Comparison of ENCODE assay signal across 4 fruit fly cellular contexts in genomic region chr3L:11092610-11092961, dm6.
TF ChIP-seq lines count a peak whose summit lies in the region.

No protein-coding gene starts in this region.

- no peak for TF ChIP-seq CTCF in whole organism, embryonic (GFP tag; optimal IDR thresholded peaks at IDR 0.05; lab: Kevin White, UChicago)

TF ChIP-seq in whole organism, adult, 20 proteins besides CTCF, POLR2A, EP300 and RAD21:
- TF ChIP-seq Mnt (GFP tag; optimal IDR thresholded peaks at IDR 0.05; lab: Kevin White, UChicago): no peak
- TF ChIP-seq cic (GFP tag; optimal IDR thresholded peaks at IDR 0.05; lab: Kevin White, UChicago): peak; percentile 3

TF ChIP-seq in whole organism, embryonic, 481 proteins besides CTCF, POLR2A, EP300 and RAD21:
- TF ChIP-seq cg (GFP tag; optimal IDR thresholded peaks at IDR 0.05; lab: Kevin White, UChicago) (peak; percentile 89), Trl (optimal IDR thresholded peaks at IDR 0.05; lab: Kevin White, UChicago) (peak; percentile 34 to 66), Trl (GFP tag; optimal IDR thresholded peaks at IDR 0.05; lab: Kevin White, UChicago) (no peak), eve (GFP tag; optimal IDR thresholded peaks at IDR 0.05; lab: Kevin White, UChicago) (no peak), zfh2 (GFP tag; optimal IDR thresholded peaks at IDR 0.05; lab: Kevin White, UChicago) (no peak), seq (GFP tag; IDR thresholded peaks at IDR 0.05; lab: Robert Waterston, UW) (no peak), CG10431 (GFP tag; optimal IDR thresholded peaks at IDR 0.05; lab: Kevin White, UChicago) (no peak), CHES-1-like (GFP tag; optimal IDR thresholded peaks at IDR 0.05; lab: Kevin White, UChicago) (peak; percentile 3)

TF ChIP-seq in whole organism, prepupa, 60 proteins besides CTCF, POLR2A, EP300 and RAD21:
- TF ChIP-seq CG6276 (GFP tag; optimal IDR thresholded peaks at IDR 0.05; lab: Kevin White, UChicago) (no peak), vri (GFP tag; optimal IDR thresholded peaks at IDR 0.05; lab: Kevin White, UChicago) (peak; percentile 28), Lpt (GFP tag; optimal IDR thresholded peaks at IDR 0.05; lab: Kevin White, UChicago) (no peak), CG6808 (GFP tag; optimal IDR thresholded peaks at IDR 0.05; lab: Kevin White, UChicago) (no peak)

TF ChIP-seq in whole organism, wandering third instar larva, 38 proteins besides CTCF, POLR2A, EP300 and RAD21:
- TF ChIP-seq N (GFP tag; optimal IDR thresholded peaks at IDR 0.05; lab: Kevin White, UChicago): peak; percentile 5
- no peak for TF ChIP-seq Hnf4 (GFP tag; optimal IDR thresholded peaks at IDR 0.05; lab: Kevin White, UChicago)
- TF ChIP-seq psq (GFP tag; optimal IDR thresholded peaks at IDR 0.05; lab: Kevin White, UChicago): peak; percentile 94
- TF ChIP-seq h (GFP tag; optimal IDR thresholded peaks at IDR 0.05; lab: Kevin White, UChicago): no peak
- TF ChIP-seq dmrt93B (GFP tag; optimal IDR thresholded peaks at IDR 0.05; lab: Kevin White, UChicago): no peak
TF ChIP-seq in whole organism, wandering third instar larva: peak in this region for 2.
